Worm (Caenorhabditis elegans) whole organism, L4/young adult: ENCODE measurements around the gene gon-14.

ENCODE experiments used
- W03F9.2 ChIP-seq: fragments of 150-350 bp; optimal IDR thresholded peaks from 2 replicates; lab custom pipeline; 2014; ENCODE audit warnings: missing biosample characterization, missing genetic modification characterization
- dao-5 ChIP-seq: sonication (generic microtip); optimal IDR thresholded peaks from 2 replicates; lab custom pipeline; 2016; ENCODE audit warnings: missing genotype, missing genetic modification characterization, moderate library complexity, missing compliant biosample characterization
- him-1 ChIP-seq: sonication (generic microtip); optimal IDR thresholded peaks from 2 replicates; lab custom pipeline; 2016; ENCODE audit warnings: missing genotype, missing genetic modification reagents, missing genetic modification characterization, missing compliant biosample characterization

ce11 chrV:6631866-6632265 is 20.9 kb upstream of the gon-14 start:
- TF ChIP-seq dao-5 (tag; lab: Kevin White, UChicago) (no peak), him-1 (tag; lab: Kevin White, UChicago) (no peak), W03F9.2 (tag; lab: Kevin White, UChicago) (no peak)
